Worm (Caenorhabditis elegans) whole organism, L4 larva: Measurements from ENCODE around the gene fbxb-61.
"Not testable (repeated sequence)": the region's sequence is repeated elsewhere in the genome, so short reads cannot be mapped to it uniquely, and the experiment has no call there.

ENCODE experiments used
- D1046.2 ChIP-seq: fragments of 200-800 bp; sonication (Bioruptor generic); IDR thresholded peaks from 2 replicates; pipeline ENCODE4 v1.3.6; 2022; ENCODE audit warnings: missing genetic modification characterization, missing compliant biosample characterization
- F49E8.2 ChIP-seq: sonication (generic microtip); optimal IDR thresholded peaks from 2 replicates; lab custom pipeline; 2016; ENCODE audit warnings: missing compliant biosample characterization, mild to moderate bottlenecking, missing genetic modification characterization, borderline replicate concordance
- R02D3.7 ChIP-seq: fragments of 150-350 bp; sonication (generic microtip); optimal IDR thresholded peaks from 3 replicates; lab custom pipeline; 2014; ENCODE audit warnings: missing biosample characterization, missing genetic modification characterization
- T20F7.1 ChIP-seq: fragments of 200-800 bp; sonication (Bioruptor generic); optimal IDR thresholded peaks from 2 replicates; lab custom pipeline; 2018; ENCODE audit warnings: mild to moderate bottlenecking, missing genetic modification characterization, missing compliant biosample characterization
- T26A8.4 ChIP-seq: fragments of 200-800 bp; sonication (Bioruptor generic); IDR thresholded peaks from 2 replicates; pipeline ENCODE4 v1.3.6; 2022; ENCODE audit warnings: missing genetic modification characterization, missing compliant biosample characterization
- Y48G9A.11 ChIP-seq: fragments of 200-800 bp; sonication (Bioruptor generic); IDR thresholded peaks from 2 replicates; pipeline ENCODE4 v1.3.6; 2022; ENCODE audit warnings: missing genetic modification reagents, missing genetic modification characterization, missing compliant biosample characterization
- Y5F2A.4 ChIP-seq: fragments of 200-800 bp; sonication (Bioruptor generic); optimal IDR thresholded peaks from 2 replicates; lab custom pipeline; 2018; ENCODE audit warnings: mild to moderate bottlenecking, missing genetic modification characterization, missing compliant biosample characterization
- Y75B8A.6 ChIP-seq: fragments of 200-800 bp; sonication (Bioruptor generic); IDR thresholded peaks from 2 replicates; pipeline ENCODE4 v1.3.6; 2022; ENCODE audit warnings: missing genetic modification reagents, missing genetic modification characterization, missing compliant biosample characterization
- ZK337.2 ChIP-seq: fragments of 200-800 bp; sonication (Bioruptor generic); IDR thresholded peaks from 2 replicates; pipeline ENCODE4 v1.3.6; 2022; ENCODE audit warnings: missing genetic modification reagents, missing genetic modification characterization, missing compliant biosample characterization
- aha-1 ChIP-seq: fragments of 150-350 bp; peaks from one replicate; lab custom pipeline; 2014; ENCODE audit warnings: missing biosample characterization, missing genetic modification characterization
- aly-2 ChIP-seq: sonication (generic microtip); optimal IDR thresholded peaks from 2 replicates; lab custom pipeline; 2018; ENCODE audit warnings: missing biosample characterization, missing genetic modification characterization
- ceh-20 ChIP-seq: fragments of 200-800 bp; sonication (Bioruptor generic); IDR thresholded peaks from 2 replicates; pipeline ENCODE4 v1.3.6; 2022; ENCODE audit warnings: missing genetic modification reagents, missing genetic modification characterization, missing compliant biosample characterization
- ceh-32 ChIP-seq: sonication (generic microtip); optimal IDR thresholded peaks from 2 replicates; lab custom pipeline; 2016; ENCODE audit warnings: mild to moderate bottlenecking, missing genetic modification characterization, missing compliant biosample characterization; ENCODE audit not compliant: poor library complexity
- daf-16 ChIP-seq, 3 experiments: sonication (generic microtip); optimal IDR thresholded peaks; 2 replicates each; lab custom pipeline; 2016 to 2017; ENCODE audit warnings: missing genetic modification characterization in 3 of 3, missing genetic modification reagents in 3 of 3, mild to moderate bottlenecking in 2 of 3, missing compliant biosample characterization in 2 of 3, missing biosample characterization in 1 of 3, moderate library complexity in 1 of 3
- dmd-6 ChIP-seq: fragments of 200-800 bp; sonication (Bioruptor generic); IDR thresholded peaks from 2 replicates; pipeline ENCODE4 v1.3.6; 2022; ENCODE audit warnings: missing genetic modification reagents, missing genetic modification characterization, missing compliant biosample characterization
- hmg-1.1 ChIP-seq: fragments of 200-800 bp; sonication (Bioruptor generic); IDR thresholded peaks from 2 replicates; pipeline ENCODE4 v1.3.6; 2022; ENCODE audit warnings: missing genetic modification reagents, missing genetic modification characterization, missing compliant biosample characterization
- jun-1 ChIP-seq: fragments of 150-350 bp; optimal IDR thresholded peaks from 2 replicates; lab custom pipeline; 2014; ENCODE audit warnings: missing biosample characterization, missing genetic modification reagents, missing genetic modification characterization
- lim-7 ChIP-seq: fragments of 200-800 bp; sonication (Bioruptor generic); IDR thresholded peaks from 2 replicates; pipeline ENCODE4 v1.3.6; 2022; ENCODE audit warnings: missing genetic modification characterization, missing compliant biosample characterization
- lin-15B ChIP-seq: fragments of 150-350 bp; sonication (generic microtip); optimal IDR thresholded peaks from 3 replicates; lab custom pipeline; 2014; ENCODE audit warnings: missing biosample characterization, missing genetic modification characterization
- lin-39 ChIP-seq: fragments of 150-350 bp; optimal IDR thresholded peaks from 2 replicates; lab custom pipeline; 2014; ENCODE audit warnings: missing biosample characterization, missing genetic modification reagents, missing genetic modification characterization
- lsy-2 ChIP-seq, 2 experiments: fragments of 150-350 bp in 1 of 2; sonication (generic microtip) in 1 of 2; optimal IDR thresholded peaks; 2 replicates each; lab custom pipeline; 2014 to 2017; ENCODE audit warnings: missing biosample characterization in 2 of 2, missing genetic modification characterization in 2 of 2
- madf-9 ChIP-seq: fragments of 200-800 bp; sonication (Bioruptor generic); conservative IDR thresholded peaks from 2 replicates; pipeline ENCODE4 v1.3.6; 2022; ENCODE audit warnings: missing genetic modification reagents, missing genetic modification characterization, missing compliant biosample characterization
- mdt-29 ChIP-seq: fragments of 200-800 bp; sonication (Bioruptor generic); IDR thresholded peaks from 2 replicates; pipeline ENCODE4 v1.3.6; 2022; ENCODE audit warnings: missing genetic modification reagents, missing genetic modification characterization, missing compliant biosample characterization
- mes-2 ChIP-seq: sonication (generic microtip); optimal IDR thresholded peaks from 2 replicates; lab custom pipeline; 2016; ENCODE audit warnings: missing genotype, mild to moderate bottlenecking, missing genetic modification characterization, missing compliant biosample characterization; ENCODE audit not compliant: poor library complexity, severe bottlenecking
- mxl-2 ChIP-seq: fragments of 200-800 bp; sonication (Bioruptor generic); conservative IDR thresholded peaks from 2 replicates; pipeline ENCODE4 v1.3.6; 2022; ENCODE audit warnings: missing genetic modification reagents, missing genetic modification characterization, missing compliant biosample characterization
- nhr-111 ChIP-seq: fragments of 200-800 bp; sonication (Bioruptor generic); optimal IDR thresholded peaks from 2 replicates; lab custom pipeline; 2018; ENCODE audit warnings: mild to moderate bottlenecking, missing genetic modification characterization, missing compliant biosample characterization
- nhr-41 ChIP-seq: fragments of 200-800 bp; sonication (Bioruptor generic); IDR thresholded peaks from 2 replicates; pipeline ENCODE4 v1.3.6; 2022; ENCODE audit warnings: missing genetic modification reagents, missing genetic modification characterization, missing compliant biosample characterization
- nhr-6 ChIP-seq: fragments of 150-350 bp; optimal IDR thresholded peaks from 2 replicates; lab custom pipeline; 2014; ENCODE audit warnings: missing biosample characterization, missing genetic modification characterization
- pqm-1 ChIP-seq: sonication (generic microtip); optimal IDR thresholded peaks from 2 replicates; lab custom pipeline; 2017; ENCODE audit warnings: missing biosample characterization, missing genetic modification characterization
- sdz-12 ChIP-seq: fragments of 200-800 bp; sonication (Bioruptor generic); optimal IDR thresholded peaks from 2 replicates; lab custom pipeline; 2018; ENCODE audit warnings: mild to moderate bottlenecking, missing genetic modification characterization, missing compliant biosample characterization
- set-16 ChIP-seq: fragments of 200-800 bp; sonication (Bioruptor generic); IDR thresholded peaks from 2 replicates; pipeline ENCODE4 v1.3.6; 2022; ENCODE audit warnings: missing genetic modification reagents, missing genetic modification characterization, missing compliant biosample characterization
- tra-1 ChIP-seq: fragments of 200-800 bp; sonication (Bioruptor generic); IDR thresholded peaks from 2 replicates; pipeline ENCODE4 v1.3.6; 2022; ENCODE audit warnings: missing genetic modification reagents, missing genetic modification characterization, missing compliant biosample characterization
- unc-62 ChIP-seq, 3 experiments: fragments of 150-350 bp in 1 of 3; sonication (generic microtip); optimal IDR thresholded peaks in 2 of 3; peaks in 1 of 3; 1 replicate in 1 of 3; 2 replicates in 2 of 3; lab custom pipeline; 2014 to 2017; ENCODE audit warnings: missing biosample characterization in 3 of 3, missing genetic modification characterization in 3 of 3, missing genetic modification reagents in 3 of 3, missing genotype in 1 of 3
- zfp-2 ChIP-seq: sonication (generic microtip); optimal IDR thresholded peaks from 2 replicates; lab custom pipeline; 2016; ENCODE audit warnings: mild to moderate bottlenecking, missing genetic modification characterization, missing compliant biosample characterization
- ztf-7 ChIP-seq: fragments of 150-350 bp; optimal IDR thresholded peaks from 2 replicates; lab custom pipeline; 2014; ENCODE audit warnings: missing biosample characterization, missing genetic modification characterization

fbxb-61 gene

DNA sequence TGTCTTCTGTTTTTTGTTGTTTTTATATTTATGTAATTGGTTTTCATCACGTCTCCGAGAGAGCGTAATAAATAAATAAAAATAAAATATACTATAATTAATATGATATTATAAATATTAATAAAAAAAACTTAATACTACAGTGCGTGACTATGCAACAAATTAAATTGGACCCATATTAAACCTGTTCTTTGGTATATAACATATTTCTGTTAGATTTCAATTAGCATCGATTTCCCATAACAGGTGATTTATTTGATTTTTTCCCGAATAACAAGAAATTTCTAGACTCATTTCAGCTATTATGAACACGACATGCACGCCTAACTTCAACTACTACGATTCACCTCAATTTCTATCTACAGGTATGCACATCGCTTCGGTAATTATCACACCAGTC lies 13.1 kb downstream of the fbxb-61 start, which contains the start of gene srh-208:
srh-208 (plus strand) TSS at position 301 of the 400 bp plus-strand sequence.
- TF ChIP-seq mdt-29 (GFP tag; lab: Robert Waterston, UW); jun-1 (tag; lab: Kevin White, UChicago); madf-9: not testable (repeated sequence)

DNA sequence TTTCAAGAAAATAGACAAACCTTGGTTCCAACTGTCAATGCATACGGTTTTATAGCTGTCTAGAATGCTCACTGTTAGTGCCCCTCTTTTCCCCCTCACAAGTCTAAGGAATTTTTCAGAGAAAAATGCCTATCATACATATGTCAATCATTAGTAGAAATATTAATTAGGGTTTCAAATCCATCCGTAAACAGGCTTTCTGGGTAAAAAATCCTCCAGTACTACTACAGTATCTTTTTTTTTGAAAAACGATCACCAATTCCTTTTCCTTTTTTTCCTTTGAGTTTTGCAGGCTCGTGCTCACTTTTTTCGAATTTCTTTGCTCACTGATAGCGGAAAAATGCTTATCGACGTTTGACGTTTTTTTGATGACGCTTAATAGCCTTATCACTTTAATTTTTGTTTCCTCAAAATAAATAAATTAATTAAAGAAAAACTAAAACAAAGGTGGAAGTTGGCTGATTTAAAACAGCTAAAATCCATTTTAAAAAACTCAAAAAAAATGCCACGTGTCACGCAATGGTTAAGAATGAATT lies 15.6 kb downstream of the fbxb-61 start, which contains the start of gene C43D7.7:
C43D7.7 (minus strand) TSS at position 51 of the 536 bp plus-strand sequence.
- no peak for TF ChIP-seq ceh-20 (GFP tag; lab: Robert Waterston, UW)
- TF ChIP-seq pqm-1 = peak; percentile 40
- no peak for TF ChIP-seq mes-2 (tag; lab: Kevin White, UChicago)
- peak; percentile 42; the same call in 1 of the 2 replicates for TF ChIP-seq dmd-6 (GFP tag; lab: Robert Waterston, UW)
- no peak for TF ChIP-seq ZK337.2 (GFP tag; lab: Robert Waterston, UW)

DNA sequence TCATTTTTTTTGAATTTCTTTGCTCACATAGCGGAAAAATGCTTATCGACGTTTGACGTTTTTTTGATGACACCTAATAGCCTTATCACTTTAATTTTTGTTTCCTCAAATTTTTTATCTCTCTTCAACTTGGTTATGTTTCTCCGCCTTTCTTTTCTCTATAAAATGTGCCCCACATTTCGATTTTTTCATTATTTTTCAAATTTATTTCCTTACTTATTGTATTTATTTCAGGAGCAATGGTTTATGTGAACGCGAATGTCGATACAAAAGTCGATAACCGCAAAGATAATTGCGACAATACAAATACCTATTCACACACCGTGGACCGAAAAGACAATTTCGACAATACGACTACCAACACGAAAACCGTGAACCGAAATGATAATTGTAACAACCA lies 16.5 kb downstream of the fbxb-61 start, which contains the start of gene sdz-6:
sdz-6 (plus strand) TSS at position 229 of the 400 bp plus-strand sequence.
- no peak for TF ChIP-seq tra-1 (GFP tag; lab: Robert Waterston, UW)
- TF ChIP-seq F49E8.2 = no peak
- no peak for TF ChIP-seq pqm-1
- peak in 1 of 2 experiments; percentile 95 for TF ChIP-seq unc-62 (GFP tag; optimal IDR thresholded peaks at IDR 0.05 in 1 of 2; lab: Kevin White, UChicago)
- TF ChIP-seq unc-62 (tag; optimal IDR thresholded peaks at IDR 0.05; lab: Kevin White, UChicago) = no peak
- no peak for TF ChIP-seq nhr-41 (GFP tag; lab: Robert Waterston, UW)
- no peak for TF ChIP-seq ceh-20 (GFP tag; lab: Robert Waterston, UW)
- TF ChIP-seq D1046.2 (GFP tag; lab: Robert Waterston, UW) = no peak
- TF ChIP-seq set-16 (GFP tag; lab: Robert Waterston, UW) = no peak
- TF ChIP-seq dmd-6 (GFP tag; lab: Robert Waterston, UW) = peak; percentile 8; the same call in 1 of the 2 replicates
- no peak for TF ChIP-seq nhr-111
- TF ChIP-seq mxl-2 (GFP tag; lab: Robert Waterston, UW) = no peak
- no peak for TF ChIP-seq aly-2 (tag; lab: Kevin White, UChicago)
- no peak for TF ChIP-seq R02D3.7 (tag; lab: Kevin White, UChicago)
- no peak for TF ChIP-seq Y5F2A.4 (GFP tag; lab: Kevin White, UChicago)
- no peak for TF ChIP-seq Y48G9A.11

DNA sequence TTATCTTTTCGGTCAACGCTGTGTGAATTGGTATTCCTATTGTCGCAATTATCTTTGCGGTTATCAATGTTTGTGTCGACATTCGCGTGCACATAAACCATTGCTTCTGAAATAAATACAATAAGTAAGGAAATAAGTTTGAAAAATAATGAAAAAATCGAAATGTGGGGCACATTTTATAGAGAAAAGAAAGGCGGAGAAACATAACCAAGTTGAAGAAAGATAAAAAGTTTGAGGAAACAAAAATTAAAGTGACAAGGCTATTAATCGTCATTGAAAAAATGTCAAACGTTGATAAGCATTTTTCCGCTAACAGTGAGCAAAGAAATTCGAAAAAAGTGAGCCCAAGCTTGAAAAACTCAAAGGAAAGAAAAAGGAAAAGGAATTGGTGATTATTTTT lies 18.5 kb downstream of the fbxb-61 start, which contains the start of gene C43D7.4:
C43D7.4 (minus strand) TSS at position 101 of the 400 bp plus-strand sequence.
- TF ChIP-seq ceh-32 (tag; lab: Kevin White, UChicago) (no peak), lin-39 (no peak), ztf-7 (tag; lab: Kevin White, UChicago) (no peak), daf-16 (GFP tag; optimal IDR thresholded peaks at IDR 0.05; lab: Kevin White, UChicago) (no peak), daf-16 (tag; optimal IDR thresholded peaks at IDR 0.05; lab: Kevin White, UChicago) (no peak), sdz-12 (GFP tag; lab: Kevin White, UChicago) (no peak), hmg-1.1 (no peak), T26A8.4 (GFP tag; lab: Robert Waterston, UW) (no peak)

DNA sequence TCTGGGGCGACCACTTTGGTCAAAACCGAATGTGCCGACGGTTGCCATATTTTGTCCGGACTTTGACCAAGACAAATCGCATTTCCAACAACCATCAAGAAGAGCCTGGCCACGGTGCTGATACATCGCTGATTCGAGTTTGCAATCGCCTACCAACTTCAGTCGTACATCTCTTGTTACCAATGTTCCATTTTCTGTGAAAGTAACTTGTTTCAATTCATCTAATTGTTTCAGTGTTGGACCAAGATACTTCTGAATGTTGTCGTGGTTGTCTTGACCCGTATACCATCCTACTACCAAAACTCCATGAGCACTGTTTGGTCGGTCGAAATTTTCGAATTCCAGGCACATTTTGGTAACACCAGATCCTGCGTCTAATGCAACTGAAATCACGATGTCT lies 21.5 kb downstream of the fbxb-61 start:
- TF ChIP-seq Y75B8A.6 (GFP tag; lab: Robert Waterston, UW) (no peak), aha-1 (tag; lab: Kevin White, UChicago) (peak; percentile 77), zfp-2 (no peak), mdt-29 (GFP tag; lab: Robert Waterston, UW) (no peak), T20F7.1 (no peak), nhr-6 (tag; lab: Kevin White, UChicago) (no peak), D1046.2 (GFP tag; lab: Robert Waterston, UW) (no peak), lim-7 (GFP tag; lab: Robert Waterston, UW) (0 out of 2 replicates have a peak, but pooled peaks have one; percentile 37), lsy-2 (tag; optimal IDR thresholded peaks at IDR 0.05; lab: Kevin White, UChicago) (no peak), lin-15B (tag; lab: Kevin White, UChicago) (no peak)
- TF ChIP-seq, all 104 proteins: peak for 2
